Fruit fly (Drosophila melanogaster) whole organism, embryonic: Measurements from ENCODE around the gene CG6015.

ENCODE experiments used
- Atf3 ChIP-seq: fragments of 200-800 bp; sonication (Bioruptor generic); optimal IDR thresholded peaks from 3 replicates; lab custom pipeline; 2016; ENCODE audit warnings: missing biosample characterization, missing genetic modification characterization
- CG14014 ChIP-seq: fragments of 200-800 bp; sonication (Bioruptor generic); IDR thresholded peaks from 2 replicates; pipeline ENCODE4 v1.3.6; 2022; ENCODE audit warnings: missing biosample characterization, missing genetic modification characterization
- CG14441 ChIP-seq: fragments of 200-800 bp; sonication (Bioruptor generic); IDR thresholded peaks from 2 replicates; pipeline ENCODE4 v1.3.6; 2022; ENCODE audit warnings: missing biosample characterization, missing genetic modification characterization
- CG14710 ChIP-seq: fragments of 200-800 bp; sonication (Bioruptor generic); optimal IDR thresholded peaks from 3 replicates; lab custom pipeline; 2019; ENCODE audit warnings: missing biosample characterization, mild to moderate bottlenecking, missing genetic modification characterization, moderate library complexity
- CG15269 ChIP-seq: fragments of 200-800 bp; sonication (Bioruptor generic); optimal IDR thresholded peaks from 2 replicates; lab custom pipeline; 2018; ENCODE audit warnings: missing biosample characterization, mild to moderate bottlenecking, missing genetic modification characterization, moderate library complexity
- CG15514 ChIP-seq: fragments of 200-800 bp; sonication (Bioruptor generic); optimal IDR thresholded peaks from 3 replicates; lab custom pipeline; 2017; ENCODE audit warnings: missing biosample characterization, missing genetic modification characterization, mild to moderate bottlenecking, moderate library complexity, missing genetic modification reagents
- CG1792 ChIP-seq: fragments of 200-800 bp; sonication (Bioruptor generic); optimal IDR thresholded peaks from 2 replicates; lab custom pipeline; 2016; ENCODE audit warnings: missing biosample characterization, missing genetic modification characterization
- CG2199 ChIP-seq: fragments of 200-800 bp; sonication (Bioruptor generic); IDR thresholded peaks from 3 replicates; pipeline ENCODE4 v1.3.6; 2022; ENCODE audit warnings: missing biosample characterization, missing genetic modification characterization
- CG30403 ChIP-seq: fragments of 200-800 bp; sonication (Bioruptor generic); optimal IDR thresholded peaks from 3 replicates; lab custom pipeline; 2016; ENCODE audit warnings: missing biosample characterization, missing genetic modification characterization
- CG34376 ChIP-seq: fragments of 200-800 bp; sonication (Bioruptor generic); optimal IDR thresholded peaks from 2 replicates; lab custom pipeline; 2018; ENCODE audit warnings: missing biosample characterization, mild to moderate bottlenecking, missing genetic modification characterization
- CG8290 ChIP-seq, 3 experiments: fragments of 200-800 bp; sonication (Bioruptor generic); optimal IDR thresholded peaks; 2 replicates each; lab custom pipeline; 2016 to 2019; ENCODE audit warnings: missing biosample characterization in 3 of 3, missing genetic modification characterization in 3 of 3, mild to moderate bottlenecking in 2 of 3, moderate library complexity in 1 of 3
- CG9797 ChIP-seq: fragments of 200-800 bp; sonication (Bioruptor generic); optimal IDR thresholded peaks from 3 replicates; lab custom pipeline; 2018; ENCODE audit warnings: missing biosample characterization, mild to moderate bottlenecking, missing genetic modification characterization
- D19B ChIP-seq: fragments of 200-800 bp; sonication (Bioruptor generic); optimal IDR thresholded peaks from 2 replicates; lab custom pipeline; 2017; ENCODE audit warnings: missing biosample characterization, mild to moderate bottlenecking, missing genetic modification characterization
- Dad ChIP-seq: fragments of 200-800 bp; sonication (Bioruptor generic); optimal IDR thresholded peaks from 3 replicates; lab custom pipeline; 2016; ENCODE audit warnings: missing biosample characterization, missing genetic modification characterization
- Eip74EF ChIP-seq, 2 experiments: fragments of 200-800 bp in 1 of 2; fragments of >200 bp in 1 of 2; sonication (Bioruptor generic) in 1 of 2; optimal IDR thresholded peaks; 2 replicates each; lab custom pipeline; 2017 to 2019; ENCODE audit warnings: missing biosample characterization in 2 of 2, missing genetic modification characterization in 2 of 2, mild to moderate bottlenecking in 1 of 2, moderate library complexity in 1 of 2
- H2.0 ChIP-seq: fragments of 200-800 bp; sonication (Bioruptor generic); IDR thresholded peaks from 2 replicates; pipeline ENCODE4 v1.3.6; 2022; ENCODE audit warnings: missing biosample characterization, missing genetic modification characterization
- Hmx ChIP-seq: fragments of 200-800 bp; sonication (Bioruptor generic); optimal IDR thresholded peaks from 2 replicates; lab custom pipeline; 2016; ENCODE audit warnings: missing biosample characterization, missing genetic modification characterization
- MESR4 ChIP-seq: fragments of 200-800 bp; sonication (Bioruptor generic); optimal IDR thresholded peaks from 2 replicates; lab custom pipeline; 2018; ENCODE audit warnings: missing biosample characterization, mild to moderate bottlenecking, missing genetic modification characterization, moderate library complexity
- PHDP ChIP-seq: fragments of 200-800 bp; sonication (Bioruptor generic); optimal IDR thresholded peaks from 3 replicates; lab custom pipeline; 2018; ENCODE audit warnings: missing biosample characterization, mild to moderate bottlenecking, missing genetic modification characterization, moderate library complexity
- Pdp1 ChIP-seq, 2 experiments: fragments of 200-800 bp; sonication (Bioruptor generic); optimal IDR thresholded peaks; 3 replicates each; lab custom pipeline; 2016; ENCODE audit warnings: missing biosample characterization in 2 of 2, missing genetic modification characterization in 2 of 2, mild to moderate bottlenecking in 1 of 2, moderate library complexity in 1 of 2
- Sry-δ ChIP-seq: fragments of 200-800 bp; sonication (Bioruptor generic); optimal IDR thresholded peaks from 2 replicates; lab custom pipeline; 2016; ENCODE audit warnings: missing biosample characterization, missing genetic modification characterization
- Taf1 ChIP-seq: fragments of 200-800 bp; sonication (Bioruptor generic); IDR thresholded peaks from 2 replicates; pipeline ENCODE4 v1.3.6; 2022; ENCODE audit warnings: missing biosample characterization, missing genetic modification characterization
- YL-1 ChIP-seq: fragments of 200-800 bp; sonication (Bioruptor generic); optimal IDR thresholded peaks from 3 replicates; lab custom pipeline; 2017; ENCODE audit warnings: missing biosample characterization, mild to moderate bottlenecking, missing genetic modification characterization
- amos ChIP-seq: fragments of 200-800 bp; sonication (Bioruptor generic); IDR thresholded peaks from 2 replicates; pipeline ENCODE4 v1.3.6; 2022; ENCODE audit warnings: missing biosample characterization, missing genetic modification characterization; ENCODE audit not compliant: partially characterized antibody
- aop ChIP-seq: fragments of 200-800 bp; sonication (Bioruptor generic); IDR thresholded peaks from 2 replicates; pipeline ENCODE4 v1.3.6; 2022; ENCODE audit warnings: missing biosample characterization, missing genetic modification characterization
- crp ChIP-seq, 2 experiments: fragments of 200-800 bp; sonication (Bioruptor generic); optimal IDR thresholded peaks; 2 replicates in 1 of 2; 3 replicates in 1 of 2; lab custom pipeline; 2017; ENCODE audit warnings: missing biosample characterization in 2 of 2, missing genetic modification characterization in 2 of 2, mild to moderate bottlenecking in 1 of 2, moderate library complexity in 1 of 2
- dan ChIP-seq: fragments of 200-800 bp; sonication (Bioruptor generic); IDR thresholded peaks from 2 replicates; pipeline ENCODE4 v1.3.6; 2022; ENCODE audit warnings: missing biosample characterization, missing genetic modification characterization
- dm ChIP-seq: fragments of 200-800 bp; sonication (Bioruptor generic); optimal IDR thresholded peaks from 3 replicates; lab custom pipeline; 2016; ENCODE audit warnings: missing biosample characterization, missing genetic modification characterization
- dmrt11E ChIP-seq: fragments of 200-800 bp; sonication (Bioruptor generic); optimal IDR thresholded peaks from 3 replicates; lab custom pipeline; 2018; ENCODE audit warnings: missing biosample characterization, mild to moderate bottlenecking, missing genetic modification characterization, moderate library complexity
- esg ChIP-seq: fragments of 200-800 bp; sonication (Bioruptor generic); conservative IDR thresholded peaks from 2 replicates; pipeline ENCODE4 v1.3.6; 2022; ENCODE audit warnings: missing biosample characterization, missing genetic modification characterization
- exex ChIP-seq: fragments of 200-800 bp; sonication (Bioruptor generic); optimal IDR thresholded peaks from 4 replicates; lab custom pipeline; 2018; ENCODE audit warnings: missing biosample characterization, mild to moderate bottlenecking, missing genetic modification characterization, moderate library complexity
- grn ChIP-seq: fragments of 200-800 bp; sonication (Bioruptor generic); optimal IDR thresholded peaks from 3 replicates; lab custom pipeline; 2017; ENCODE audit warnings: missing biosample characterization, missing genetic modification characterization
- gsb ChIP-seq: fragments of 200-800 bp; sonication (Bioruptor generic); IDR thresholded peaks from 2 replicates; pipeline ENCODE4 v1.3.6; 2022; ENCODE audit warnings: missing biosample characterization, missing genetic modification characterization
- hb ChIP-seq: fragments of 200-800 bp; sonication (Bioruptor generic); IDR thresholded peaks from 3 replicates; pipeline ENCODE4 v1.3.6; 2022; ENCODE audit warnings: missing biosample characterization, missing genetic modification characterization; ENCODE audit not compliant: partially characterized antibody
- her ChIP-seq: fragments of 200-800 bp; sonication (Bioruptor generic); optimal IDR thresholded peaks from 2 replicates; lab custom pipeline; 2016; ENCODE audit warnings: missing biosample characterization, missing genetic modification characterization
- hkb ChIP-seq, 2 experiments: fragments of 200-800 bp in 1 of 2; fragments of >200 bp in 1 of 2; sonication (Bioruptor generic) in 1 of 2; IDR thresholded peaks in 1 of 2; optimal IDR thresholded peaks in 1 of 2; 2 replicates each; pipeline versions ENCODE4 v1.3.6 to Lab custom; 2017 to 2022; ENCODE audit warnings: missing biosample characterization in 1 of 2, missing genetic modification characterization in 1 of 2
- klu ChIP-seq: fragments of 200-800 bp; sonication (Bioruptor generic); IDR thresholded peaks from 2 replicates; pipeline ENCODE4 v1.3.6; 2022; ENCODE audit warnings: missing biosample characterization, missing genetic modification characterization
- kni ChIP-seq: fragments of 200-800 bp; sonication (Bioruptor generic); optimal IDR thresholded peaks from 3 replicates; lab custom pipeline; 2017; ENCODE audit warnings: mild to moderate bottlenecking, missing biosample characterization, missing genetic modification reagents, missing genetic modification characterization
- nom ChIP-seq: fragments of 200-800 bp; sonication (Bioruptor generic); optimal IDR thresholded peaks from 2 replicates; lab custom pipeline; 2017; ENCODE audit warnings: missing biosample characterization, missing genetic modification characterization, mild to moderate bottlenecking, moderate library complexity, missing genetic modification reagents
- sens ChIP-seq: fragments of 200-800 bp; sonication (Bioruptor generic); peaks from one replicate; lab custom pipeline; 2016; ENCODE audit warnings: missing biosample characterization, missing genetic modification characterization
- sr ChIP-seq: fragments of 200-800 bp; sonication (Bioruptor generic); IDR thresholded peaks from 3 replicates; pipeline ENCODE4 v1.3.6; 2022; ENCODE audit warnings: missing biosample characterization, missing genetic modification characterization
- stc ChIP-seq: fragments of 200-800 bp; sonication (Bioruptor generic); IDR thresholded peaks from 2 replicates; pipeline ENCODE4 v1.3.6; 2022; ENCODE audit warnings: missing biosample characterization, missing genetic modification characterization
- tna ChIP-seq: fragments of 200-800 bp; sonication (Bioruptor generic); IDR thresholded peaks from 2 replicates; pipeline ENCODE4 v1.3.6; 2022; ENCODE audit warnings: missing biosample characterization, missing genetic modification characterization; ENCODE audit not compliant: partially characterized antibody
- trem ChIP-seq: fragments of 200-800 bp; optimal IDR thresholded peaks from 3 replicates; lab custom pipeline; 2019; ENCODE audit warnings: missing biosample characterization, mild to moderate bottlenecking, missing genetic modification characterization, moderate library complexity
- ttk ChIP-seq: fragments of 200-800 bp; sonication (Bioruptor generic); IDR thresholded peaks from 2 replicates; pipeline ENCODE4 v2.1.2; 2022; ENCODE audit warnings: missing biosample characterization, missing genetic modification characterization
- tup ChIP-seq: fragments of 200-800 bp; sonication (Bioruptor generic); optimal IDR thresholded peaks from 2 replicates; lab custom pipeline; 2016; ENCODE audit warnings: missing biosample characterization, mild to moderate bottlenecking, missing genetic modification characterization, moderate library complexity
- tx ChIP-seq: fragments of 200-800 bp; sonication (Bioruptor generic); optimal IDR thresholded peaks from 2 replicates; lab custom pipeline; 2016; ENCODE audit warnings: missing biosample characterization, missing genetic modification characterization
- vvl ChIP-seq: fragments of 200-800 bp; sonication (Bioruptor generic); IDR thresholded peaks from 2 replicates; pipeline ENCODE4 v1.3.6; 2022; ENCODE audit warnings: missing biosample characterization, missing genetic modification characterization
- zf30C ChIP-seq: fragments of 200-800 bp; sonication (Bioruptor generic); optimal IDR thresholded peaks from 3 replicates; lab custom pipeline; 2018; ENCODE audit warnings: missing biosample characterization, mild to moderate bottlenecking, missing genetic modification characterization

CG6015 gene

DNA sequence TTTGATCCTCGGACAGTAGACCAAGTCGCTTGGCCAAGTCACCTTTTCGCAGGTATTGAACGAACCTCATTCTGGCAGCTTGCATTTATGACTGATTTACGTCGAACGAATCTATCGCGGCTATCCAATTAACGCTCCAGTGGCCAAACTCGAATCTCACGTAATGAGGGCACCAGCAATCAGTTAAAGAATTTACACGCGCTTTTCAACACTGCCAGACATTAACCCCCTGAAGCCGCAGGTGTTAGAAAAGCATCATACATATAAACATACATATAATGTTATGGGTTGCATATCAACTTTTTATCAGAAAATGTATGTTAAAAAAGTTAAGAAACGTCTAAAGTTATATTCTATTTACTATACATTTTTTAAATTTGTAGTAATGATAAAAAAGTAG is 8.8 kb downstream of the CG6015 start, which contains the start of gene CG6028 (continued):
- TF ChIP-seq Pdp1 (GFP tag; optimal IDR thresholded peaks at IDR 0.05; lab: Kevin White, UChicago) (peak in 1 of 2 experiments; percentile 92), CG15269 (peak; percentile 18), Atf3 (GFP tag; lab: Kevin White, UChicago) (no peak), Sry-δ (GFP tag; lab: Kevin White, UChicago) (peak; percentile 5), CG2199 (GFP tag; lab: Robert Waterston, UW) (no peak), CG14710 (tag; lab: Kevin White, UChicago) (peak; percentile 9), dm (no peak), amos (GFP tag; lab: Robert Waterston, UW) (peak; percentile 32; the same call in 1 of the 2 replicates), aop (no peak), H2.0 (GFP tag; lab: Robert Waterston, UW) (0 out of 2 replicates have a peak, but pooled peaks have one; percentile 34), CG34376 (GFP tag; lab: Kevin White, UChicago) (no peak), MESR4 (GFP tag; lab: Kevin White, UChicago) (peak; percentile 41), Dad (GFP tag; lab: Kevin White, UChicago) (peak; percentile 19), klu (GFP tag; lab: Robert Waterston, UW) (no peak), YL-1 (GFP tag; lab: Kevin White, UChicago) (peak; percentile 19), gsb (GFP tag; lab: Robert Waterston, UW) (no peak), grn (GFP tag; lab: Kevin White, UChicago) (peak; percentile 60), sr (GFP tag; lab: Robert Waterston, UW) (no peak), CG14441 (GFP tag; lab: Robert Waterston, UW) (peak; percentile 17; the same call in 1 of the 2 replicates), sens (GFP tag; lab: Kevin White, UChicago) (peak; percentile 78), CG14014 (GFP tag; lab: Robert Waterston, UW) (peak; percentile 24; the same call in 1 of the 2 replicates), vvl (GFP tag; lab: Robert Waterston, UW) (peak; percentile 66), CG30403 (GFP tag; lab: Kevin White, UChicago) (peak; percentile 17), CG1792 (no peak), nom (GFP tag; lab: Kevin White, UChicago) (peak; percentile 32), trem (tag; lab: Kevin White, UChicago) (peak; percentile 2), Eip74EF (GFP tag; optimal IDR thresholded peaks at IDR 0.05; lab: Kevin White, UChicago) (no peak), tx (GFP tag; lab: Kevin White, UChicago) (no peak), PHDP (tag; lab: Kevin White, UChicago) (peak; percentile 12), exex (tag; lab: Kevin White, UChicago) (peak; percentile 45), hb (GFP tag; lab: Robert Waterston, UW) (no peak), Taf1 (GFP tag; lab: Robert Waterston, UW) (no peak), dmrt11E (tag; lab: Kevin White, UChicago) (no peak), dan (GFP tag; lab: Robert Waterston, UW) (no peak), tup (GFP tag; lab: Kevin White, UChicago) (no peak), CG15514 (GFP tag; lab: Kevin White, UChicago) (peak; percentile 27), zf30C (GFP tag; lab: Kevin White, UChicago) (no peak), kni (GFP tag; lab: Kevin White, UChicago) (peak; percentile 26), her (peak; percentile 9), stc (no peak), tna (GFP tag; lab: Robert Waterston, UW) (no peak), CG8290 (GFP tag; optimal IDR thresholded peaks at IDR 0.05; lab: Kevin White, UChicago) (no peak), CG8290 (tag; optimal IDR thresholded peaks at IDR 0.05; lab: Kevin White, UChicago) (peak in 1 of 2 experiments; percentile 70), D19B (no peak), hkb (optimal IDR thresholded peaks at IDR 0.05; lab: Kevin White, UChicago) (no peak), hkb (GFP tag; IDR thresholded peaks at IDR 0.05; lab: Robert Waterston, UW) (peak; percentile 49; the same call in 1 of the 2 replicates), Hmx (GFP tag; lab: Kevin White, UChicago) (no peak), ttk (no peak), crp (GFP tag; optimal IDR thresholded peaks at IDR 0.05; lab: Kevin White, UChicago) (peak in 1 of 2 experiments; percentile 13), CG9797 (GFP tag; lab: Kevin White, UChicago) (no peak), esg (GFP tag; lab: Robert Waterston, UW) (no peak)
